Worm (Caenorhabditis elegans) whole organism, L2 larva: ENCODE results near the gene C03B1.5.

Experiments
- C34F6.9 ChIP-seq: fragments of 150-350 bp; optimal IDR thresholded peaks from 2 replicates; lab custom pipeline; 2014; ENCODE audit warnings: missing biosample characterization, missing genetic modification characterization
- ZK546.5 ChIP-seq: sonication (generic microtip); optimal IDR thresholded peaks from 2 replicates; lab custom pipeline; 2017; ENCODE audit warnings: missing biosample characterization, missing genetic modification characterization
- alr-1 ChIP-seq: fragments of 150-350 bp; optimal IDR thresholded peaks from 2 replicates; lab custom pipeline; 2014; ENCODE audit warnings: missing biosample characterization, missing genetic modification characterization
- ama-1 ChIP-seq: fragments of 150-350 bp; optimal IDR thresholded peaks from 2 replicates; lab custom pipeline; 2018; ENCODE audit warnings: inconsistent platforms
- crh-2 ChIP-seq: sonication (generic microtip); optimal IDR thresholded peaks from 2 replicates; lab custom pipeline; 2017; ENCODE audit warnings: missing biosample characterization, missing genetic modification characterization
- egl-27 ChIP-seq: sonication (generic microtip); optimal IDR thresholded peaks from 3 replicates; lab custom pipeline; 2017; ENCODE audit warnings: missing biosample characterization, missing genetic modification reagents, missing genetic modification characterization
- elt-3 ChIP-seq: sonication (generic microtip); optimal IDR thresholded peaks from 2 replicates; lab custom pipeline; 2017; ENCODE audit warnings: missing biosample characterization, missing genetic modification characterization
- fos-1 ChIP-seq: fragments of 150-350 bp; optimal IDR thresholded peaks from 2 replicates; lab custom pipeline; 2014; ENCODE audit warnings: missing biosample characterization, missing genetic modification characterization
- gmeb-1 ChIP-seq: fragments of 150-350 bp; optimal IDR thresholded peaks from 2 replicates; lab custom pipeline; 2014; ENCODE audit warnings: missing biosample characterization, missing genetic modification characterization
- lin-11 ChIP-seq: fragments of 150-350 bp; sonication (generic microtip); optimal IDR thresholded peaks from 2 replicates; lab custom pipeline; 2014; ENCODE audit warnings: missing biosample characterization, missing genetic modification characterization, inconsistent platforms, mixed read lengths
- lin-13 ChIP-seq: fragments of 150-350 bp; optimal IDR thresholded peaks from 2 replicates; lab custom pipeline; 2014; ENCODE audit warnings: missing biosample characterization, missing genetic modification reagents, missing genetic modification characterization
- lin-39 ChIP-seq: fragments of 150-350 bp; optimal IDR thresholded peaks from 2 replicates; lab custom pipeline; 2014; ENCODE audit warnings: missing biosample characterization, missing genetic modification reagents, missing genetic modification characterization
- lsy-2 ChIP-seq, 2 experiments: fragments of 150-350 bp in 1 of 2; sonication (generic microtip) in 1 of 2; optimal IDR thresholded peaks; 2 replicates each; lab custom pipeline; 2014 to 2017; ENCODE audit warnings: missing biosample characterization in 2 of 2, missing genetic modification characterization in 2 of 2
- mab-5 ChIP-seq: fragments of 150-350 bp; optimal IDR thresholded peaks from 2 replicates; lab custom pipeline; 2014; ENCODE audit warnings: missing biosample characterization, missing genetic modification characterization
- mbf-1 ChIP-seq: sonication (generic microtip); optimal IDR thresholded peaks from 2 replicates; lab custom pipeline; 2017; ENCODE audit warnings: missing biosample characterization, missing genetic modification characterization
- mdl-1 ChIP-seq, 2 experiments: fragments of 150-350 bp in 1 of 2; sonication (generic microtip) in 1 of 2; optimal IDR thresholded peaks; 2 replicates each; lab custom pipeline; 2017; ENCODE audit warnings: missing biosample characterization in 2 of 2, missing genetic modification characterization in 2 of 2
- nhr-10 ChIP-seq: sonication (generic microtip); optimal IDR thresholded peaks from 2 replicates; lab custom pipeline; 2017; ENCODE audit warnings: missing biosample characterization, missing genetic modification characterization
- nhr-129 ChIP-seq: fragments of 150-350 bp; optimal IDR thresholded peaks from 2 replicates; lab custom pipeline; 2014; ENCODE audit warnings: missing biosample characterization, missing genetic modification characterization
- nhr-21 ChIP-seq: fragments of 150-350 bp; optimal IDR thresholded peaks from 2 replicates; lab custom pipeline; 2014; ENCODE audit warnings: missing biosample characterization, missing genetic modification characterization
- nhr-23 ChIP-seq: fragments of 150-350 bp; optimal IDR thresholded peaks from 2 replicates; lab custom pipeline; 2014; ENCODE audit warnings: missing biosample characterization, missing genetic modification reagents, missing genetic modification characterization
- nhr-25 ChIP-seq: fragments of 150-350 bp; sonication (generic microtip); optimal IDR thresholded peaks from 3 replicates; lab custom pipeline; 2014; ENCODE audit warnings: missing biosample characterization, missing genetic modification characterization
- nhr-6 ChIP-seq: fragments of 150-350 bp; optimal IDR thresholded peaks from 2 replicates; lab custom pipeline; 2014; ENCODE audit warnings: missing biosample characterization, missing genetic modification characterization
- nhr-77 ChIP-seq: fragments of 150-350 bp; optimal IDR thresholded peaks from 2 replicates; lab custom pipeline; 2014; ENCODE audit warnings: missing biosample characterization, missing genetic modification characterization
- sem-4 ChIP-seq: fragments of 150-350 bp; optimal IDR thresholded peaks from 2 replicates; lab custom pipeline; 2014; ENCODE audit warnings: missing biosample characterization, missing genetic modification reagents, missing genetic modification characterization
- skn-1 ChIP-seq: sonication (generic microtip); optimal IDR thresholded peaks from 2 replicates; lab custom pipeline; 2017; ENCODE audit warnings: missing biosample characterization, missing genetic modification characterization
- sma-3 ChIP-seq: sonication (generic microtip); optimal IDR thresholded peaks from 2 replicates; lab custom pipeline; 2016; ENCODE audit warnings: missing genetic modification reagents, missing genetic modification characterization, missing compliant biosample characterization
- sma-9 ChIP-seq, 2 experiments: fragments of 150-350 bp in 1 of 2; sonication (generic microtip) in 1 of 2; optimal IDR thresholded peaks; 2 replicates each; lab custom pipeline; 2014 to 2016; ENCODE audit warnings: missing genetic modification characterization in 2 of 2, mild to moderate bottlenecking in 1 of 2, missing biosample characterization in 1 of 2, missing compliant biosample characterization in 1 of 2, missing genetic modification reagents in 1 of 2, moderate library complexity in 1 of 2
- snpc-4 ChIP-seq: fragments of 150-350 bp; optimal IDR thresholded peaks from 2 replicates; lab custom pipeline; 2014; ENCODE audit warnings: missing biosample characterization, missing genetic modification characterization
- unc-55 ChIP-seq: fragments of 150-350 bp; sonication (generic microtip); optimal IDR thresholded peaks from 3 replicates; lab custom pipeline; 2014; ENCODE audit warnings: missing biosample characterization, missing genetic modification reagents, missing genetic modification characterization
- unc-62 ChIP-seq: fragments of 150-350 bp; optimal IDR thresholded peaks from 2 replicates; lab custom pipeline; 2014; ENCODE audit warnings: missing biosample characterization, missing genetic modification reagents, missing genetic modification characterization
- ztf-1 ChIP-seq: fragments of 200-800 bp; sonication (Bioruptor generic); conservative IDR thresholded peaks from 2 replicates; pipeline ENCODE4 v1.3.6; 2022; ENCODE audit warnings: missing genetic modification characterization, missing compliant biosample characterization
- ztf-11 ChIP-seq: sonication (generic microtip); optimal IDR thresholded peaks from 2 replicates; lab custom pipeline; 2017; ENCODE audit warnings: missing biosample characterization, missing genetic modification characterization
- ztf-4 ChIP-seq: fragments of 150-350 bp; optimal IDR thresholded peaks from 2 replicates; lab custom pipeline; 2014; ENCODE audit warnings: missing biosample characterization, missing genetic modification characterization

C03B1.5 gene

ce11 chrX:6337338-6337737 lies 18.0 kb upstream of the C03B1.5 start:
- no peak for TF ChIP-seq nhr-6
- TF ChIP-seq nhr-21 (tag; lab: Kevin White, UChicago): no peak
- TF ChIP-seq ztf-11 (tag; lab: Kevin White, UChicago): no peak
- TF ChIP-seq nhr-25 (tag; lab: Kevin White, UChicago): no peak
- TF ChIP-seq C34F6.9: no peak
- TF ChIP-seq elt-3 (tag; lab: Kevin White, UChicago): no peak
- TF ChIP-seq fos-1 (tag; lab: Kevin White, UChicago): no peak
- TF ChIP-seq egl-27 (tag; lab: Kevin White, UChicago): no peak

- TF ChIP-seq alr-1 (tag; lab: Kevin White, UChicago) (no peak), lsy-2 (tag; optimal IDR thresholded peaks at IDR 0.05; lab: Kevin White, UChicago) (no peak), lin-13 (GFP tag; lab: Kevin White, UChicago) (no peak), skn-1 (tag; lab: Kevin White, UChicago) (no peak), nhr-10 (tag; lab: Kevin White, UChicago) (no peak), mdl-1 (tag; optimal IDR thresholded peaks at IDR 0.05; lab: Kevin White, UChicago) (no peak), nhr-21 (tag; lab: Kevin White, UChicago) (no peak)
Observed at ce11 chrX:6337951-6338350, 17.4 kb upstream of the C03B1.5 start, which contains the start of gene C03B1.13. Gene C03B1.13, minus strand, starts transcription at chrX:6338051.

ce11 chrX:6338446-6338845 lies 16.9 kb upstream of the C03B1.5 start:
- TF ChIP-seq sem-4 (tag; lab: Kevin White, UChicago) (no peak), lsy-2 (tag; optimal IDR thresholded peaks at IDR 0.05; lab: Kevin White, UChicago) (no peak), gmeb-1 (tag; lab: Kevin White, UChicago) (peak; percentile 22), sma-3 (GFP tag; lab: Kevin White, UChicago) (peak; percentile 15), mbf-1 (no peak), ama-1 (no peak), snpc-4 (tag; lab: Kevin White, UChicago) (no peak), nhr-23 (tag; lab: Kevin White, UChicago) (no peak), mab-5 (tag; lab: Kevin White, UChicago) (no peak), ztf-4 (no peak), fos-1 (tag; lab: Kevin White, UChicago) (peak; percentile 90), crh-2 (tag; lab: Kevin White, UChicago) (peak; percentile 54), sma-9 (GFP tag; optimal IDR thresholded peaks at IDR 0.05; lab: Kevin White, UChicago) (peak; percentile 65), sma-9 (tag; optimal IDR thresholded peaks at IDR 0.05; lab: Kevin White, UChicago) (no peak), nhr-77 (tag; lab: Kevin White, UChicago) (no peak), unc-62 (GFP tag; lab: Kevin White, UChicago) (no peak), nhr-129 (no peak), alr-1 (tag; lab: Kevin White, UChicago) (no peak), nhr-25 (tag; lab: Kevin White, UChicago) (no peak), egl-27 (tag; lab: Kevin White, UChicago) (peak; percentile 24), ZK546.5 (tag; lab: Kevin White, UChicago) (no peak), lin-39 (tag; lab: Kevin White, UChicago) (no peak), lin-11 (tag; lab: Kevin White, UChicago) (no peak)

ce11 chrX:6341513-6341912 lies 13.9 kb upstream of the C03B1.5 start, which contains the start of gene C03B1.7:
Gene C03B1.7, plus strand, starts transcription at chrX:6341813.
- TF ChIP-seq alr-1 (tag; lab: Kevin White, UChicago): no peak
- TF ChIP-seq nhr-25 (tag; lab: Kevin White, UChicago): no peak
- no peak for TF ChIP-seq nhr-129
- TF ChIP-seq sma-3 (GFP tag; lab: Kevin White, UChicago): no peak
- TF ChIP-seq ama-1: no peak

ce11 chrX:6345785-6346184 lies 9.6 kb upstream of the C03B1.5 start:
- no peak for TF ChIP-seq unc-55 (GFP tag; lab: Kevin White, UChicago)

ce11 chrX:6347013-6347412 lies 8.4 kb upstream of the C03B1.5 start, which contains the start of gene C03B1.9:
Gene C03B1.9, minus strand, starts transcription at chrX:6347113.
- TF ChIP-seq crh-2 (tag; lab: Kevin White, UChicago) (no peak), ztf-4 (no peak), ztf-1 (GFP tag; lab: Robert Waterston, UW) (no peak), ama-1 (no peak)
